Fruit fly (Drosophila melanogaster) whole organism, prepupa: Measurements from ENCODE around the gene milt.

ENCODE experiments used
- Blimp-1 ChIP-seq: fragments of 200-800 bp; sonication (Bioruptor generic); optimal IDR thresholded peaks from 3 replicates; lab custom pipeline; 2017; ENCODE audit warnings: missing biosample characterization, missing genetic modification characterization, mild to moderate bottlenecking, moderate library complexity, missing genetic modification reagents
- CG10669 ChIP-seq: fragments of 200-800 bp; sonication (Bioruptor generic); optimal IDR thresholded peaks from 3 replicates; lab custom pipeline; 2018; ENCODE audit warnings: missing biosample characterization, mild to moderate bottlenecking, missing genetic modification characterization, moderate library complexity
- CG11294 ChIP-seq: fragments of 200-800 bp; sonication (Bioruptor generic); IDR thresholded peaks from 2 replicates; pipeline ENCODE4 v1.3.6; 2022; ENCODE audit warnings: missing biosample characterization, missing genetic modification characterization
- CG11762 ChIP-seq: fragments of 200-800 bp; sonication (Bioruptor generic); optimal IDR thresholded peaks from 3 replicates; lab custom pipeline; 2016; ENCODE audit warnings: missing biosample characterization, missing genetic modification characterization; ENCODE audit not compliant: insufficient read depth
- CG11902 ChIP-seq: fragments of 200-800 bp; sonication (Bioruptor generic); optimal IDR thresholded peaks from 3 replicates; lab custom pipeline; 2016; ENCODE audit warnings: missing biosample characterization, missing genetic modification characterization
- CG15336 ChIP-seq: fragments of 200-800 bp; sonication (Bioruptor generic); IDR thresholded peaks from 2 replicates; pipeline ENCODE4 v1.3.6; 2022; ENCODE audit warnings: missing biosample characterization, missing genetic modification characterization
- CG1621 ChIP-seq: fragments of 200-800 bp; sonication (Bioruptor generic); optimal IDR thresholded peaks from 3 replicates; lab custom pipeline; 2018; ENCODE audit warnings: missing biosample characterization, mild to moderate bottlenecking, missing genetic modification characterization
- CG16779 ChIP-seq: fragments of 200-800 bp; sonication (Bioruptor generic); optimal IDR thresholded peaks from 3 replicates; lab custom pipeline; 2017; ENCODE audit warnings: missing biosample characterization, mild to moderate bottlenecking, missing genetic modification characterization
- CG3032 ChIP-seq: fragments of 200-800 bp; optimal IDR thresholded peaks from 2 replicates; lab custom pipeline; 2019; ENCODE audit warnings: missing biosample characterization, mild to moderate bottlenecking, missing genetic modification characterization, moderate library complexity
- CG31627 ChIP-seq: fragments of 200-800 bp; sonication (Bioruptor generic); optimal IDR thresholded peaks from 3 replicates; lab custom pipeline; 2016; ENCODE audit warnings: missing biosample characterization, missing genetic modification characterization
- CG3919 ChIP-seq: fragments of 200-800 bp; sonication (Bioruptor generic); optimal IDR thresholded peaks from 3 replicates; lab custom pipeline; 2016; ENCODE audit warnings: missing biosample characterization, missing genetic modification characterization
- CG6163 ChIP-seq: fragments of 200-800 bp; sonication (Bioruptor generic); IDR thresholded peaks from 3 replicates; pipeline ENCODE4 v1.3.6; 2022; ENCODE audit warnings: missing biosample characterization, missing genetic modification characterization
- CG6276 ChIP-seq: fragments of 200-800 bp; sonication (Bioruptor generic); optimal IDR thresholded peaks from 2 replicates; lab custom pipeline; 2017; ENCODE audit warnings: missing biosample characterization, mild to moderate bottlenecking, missing genetic modification characterization
- CG6792 ChIP-seq: fragments of 200-800 bp; sonication (Bioruptor generic); optimal IDR thresholded peaks from 3 replicates; lab custom pipeline; 2016; ENCODE audit warnings: missing biosample characterization, missing genetic modification characterization
- CG6808 ChIP-seq: fragments of 200-800 bp; sonication (Bioruptor generic); optimal IDR thresholded peaks from 3 replicates; lab custom pipeline; 2017; ENCODE audit warnings: missing biosample characterization, missing genetic modification characterization, mild to moderate bottlenecking, moderate library complexity, missing genetic modification reagents
- CG7368 ChIP-seq: fragments of 200-800 bp; sonication (Bioruptor generic); optimal IDR thresholded peaks from 3 replicates; lab custom pipeline; 2016; ENCODE audit warnings: missing biosample characterization, missing genetic modification characterization
- CG8119 ChIP-seq: fragments of 200-800 bp; sonication (Bioruptor generic); IDR thresholded peaks from 3 replicates; pipeline ENCODE4 v1.3.6; 2022; ENCODE audit warnings: missing biosample characterization, missing genetic modification characterization
- CG8319 ChIP-seq: fragments of 200-800 bp; sonication (Bioruptor generic); optimal IDR thresholded peaks from 3 replicates; lab custom pipeline; 2016; ENCODE audit warnings: missing biosample characterization, missing genetic modification characterization
- CG8632 ChIP-seq: fragments of 200-800 bp; sonication (Bioruptor generic); optimal IDR thresholded peaks from 3 replicates; lab custom pipeline; 2016; ENCODE audit warnings: missing biosample characterization, missing genetic modification characterization
- CG9139 ChIP-seq: fragments of 200-800 bp; sonication (Bioruptor generic); optimal IDR thresholded peaks from 3 replicates; lab custom pipeline; 2017; ENCODE audit warnings: missing biosample characterization, mild to moderate bottlenecking, missing genetic modification characterization
- Eip75B ChIP-seq: fragments of 200-800 bp; sonication (Bioruptor generic); optimal IDR thresholded peaks from 3 replicates; lab custom pipeline; 2016; ENCODE audit warnings: missing biosample characterization, missing genetic modification characterization
- Eip78C ChIP-seq: fragments of 200-800 bp; sonication (Bioruptor generic); peaks from one replicate; lab custom pipeline; 2016; ENCODE audit warnings: missing biosample characterization, missing genetic modification characterization
- Eip93F ChIP-seq: fragments of 200-800 bp; sonication (Bioruptor generic); optimal IDR thresholded peaks from 2 replicates; lab custom pipeline; 2016; ENCODE audit warnings: missing biosample characterization, mild to moderate bottlenecking, missing genetic modification characterization
- Ets96B ChIP-seq: fragments of 200-800 bp; optimal IDR thresholded peaks from 2 replicates; lab custom pipeline; 2019; ENCODE audit warnings: missing biosample characterization, mild to moderate bottlenecking, missing genetic modification characterization, moderate library complexity
- Gug ChIP-seq: fragments of 200-800 bp; sonication (Bioruptor generic); IDR thresholded peaks from 2 replicates; pipeline ENCODE4 v1.3.6; 2022; ENCODE audit warnings: missing biosample characterization, missing genetic modification characterization
- Hr38 ChIP-seq: sonication (Bioruptor generic); optimal IDR thresholded peaks from 2 replicates; lab custom pipeline; 2016; ENCODE audit warnings: missing biosample characterization, missing genetic modification characterization
- Hr4 ChIP-seq: fragments of 200-800 bp; sonication (Bioruptor generic); optimal IDR thresholded peaks from 3 replicates; lab custom pipeline; 2016; ENCODE audit warnings: missing biosample characterization, missing genetic modification characterization
- Lpt ChIP-seq: fragments of 200-800 bp; sonication (Bioruptor generic); optimal IDR thresholded peaks from 3 replicates; lab custom pipeline; 2016; ENCODE audit warnings: missing biosample characterization, missing genetic modification characterization
- Met ChIP-seq: fragments of 200-800 bp; sonication (Bioruptor generic); optimal IDR thresholded peaks from 3 replicates; lab custom pipeline; 2016; ENCODE audit warnings: missing biosample characterization, missing genetic modification characterization
- Smox ChIP-seq: fragments of 200-800 bp; sonication (Bioruptor generic); optimal IDR thresholded peaks from 3 replicates; lab custom pipeline; 2016; ENCODE audit warnings: missing biosample characterization, missing genetic modification characterization
- Sox102F ChIP-seq: fragments of 200-800 bp; sonication (Bioruptor generic); optimal IDR thresholded peaks from 2 replicates; lab custom pipeline; 2016; ENCODE audit warnings: missing biosample characterization, mild to moderate bottlenecking, missing genetic modification characterization
- Sox14 ChIP-seq: fragments of 200-800 bp; sonication (Bioruptor generic); optimal IDR thresholded peaks from 3 replicates; lab custom pipeline; 2016; ENCODE audit warnings: missing biosample characterization, missing genetic modification characterization
- Sox15 ChIP-seq: fragments of 200-800 bp; sonication (Bioruptor generic); optimal IDR thresholded peaks from 3 replicates; lab custom pipeline; 2016; ENCODE audit warnings: missing biosample characterization, missing genetic modification characterization
- cyc ChIP-seq: fragments of 200-800 bp; sonication (Bioruptor generic); optimal IDR thresholded peaks from 3 replicates; lab custom pipeline; 2016; ENCODE audit warnings: missing biosample characterization, missing genetic modification characterization
- dac ChIP-seq: fragments of 200-800 bp; sonication (Bioruptor generic); optimal IDR thresholded peaks from 2 replicates; lab custom pipeline; 2017; ENCODE audit warnings: missing biosample characterization, mild to moderate bottlenecking, missing genetic modification characterization
- dsx ChIP-seq: fragments of 200-800 bp; optimal IDR thresholded peaks from 3 replicates; lab custom pipeline; 2019; ENCODE audit warnings: missing biosample characterization, mild to moderate bottlenecking, missing genetic modification characterization, moderate library complexity; ENCODE audit not compliant: poor library complexity, severe bottlenecking
- eg ChIP-seq: fragments of 200-800 bp; sonication (Bioruptor generic); IDR thresholded peaks from 3 replicates; pipeline ENCODE4 v1.3.6; 2022; ENCODE audit warnings: missing biosample characterization, missing genetic modification characterization
- esn ChIP-seq: fragments of 200-800 bp; sonication (Bioruptor generic); optimal IDR thresholded peaks from 2 replicates; lab custom pipeline; 2016; ENCODE audit warnings: missing biosample characterization, mild to moderate bottlenecking, missing genetic modification characterization, moderate library complexity
- fd59A ChIP-seq: fragments of 200-800 bp; sonication (Bioruptor generic); optimal IDR thresholded peaks from 2 replicates; lab custom pipeline; 2017; ENCODE audit warnings: missing biosample characterization, mild to moderate bottlenecking, missing genetic modification characterization, missing genetic modification reagents
- fd85E ChIP-seq: fragments of 200-800 bp; sonication (Bioruptor generic); optimal IDR thresholded peaks from 3 replicates; lab custom pipeline; 2016; ENCODE audit warnings: missing biosample characterization, missing genetic modification characterization
- fkh ChIP-seq: fragments of 200-800 bp; sonication (Bioruptor generic); optimal IDR thresholded peaks from 3 replicates; lab custom pipeline; 2017; ENCODE audit warnings: missing biosample characterization, mild to moderate bottlenecking, missing genetic modification characterization, moderate library complexity
- net ChIP-seq: fragments of 200-800 bp; sonication (Bioruptor generic); optimal IDR thresholded peaks from 3 replicates; lab custom pipeline; 2016; ENCODE audit warnings: missing biosample characterization, missing genetic modification characterization
- spab ChIP-seq: fragments of 200-800 bp; sonication (Bioruptor generic); optimal IDR thresholded peaks from 2 replicates; lab custom pipeline; 2017; ENCODE audit warnings: missing biosample characterization, mild to moderate bottlenecking, missing genetic modification characterization, missing genetic modification reagents
- ss ChIP-seq, 2 experiments: fragments of 200-800 bp; sonication (Bioruptor generic); optimal IDR thresholded peaks; 2 replicates in 1 of 2; 3 replicates in 1 of 2; lab custom pipeline; 2017 to 2018; ENCODE audit warnings: mild to moderate bottlenecking in 2 of 2, missing biosample characterization in 2 of 2, missing genetic modification characterization in 2 of 2, moderate library complexity in 1 of 2
- topi ChIP-seq: fragments of 200-800 bp; sonication (Bioruptor generic); optimal IDR thresholded peaks from 3 replicates; lab custom pipeline; 2016; ENCODE audit warnings: missing biosample characterization, missing genetic modification characterization
- vri ChIP-seq: fragments of 200-800 bp; sonication (Bioruptor generic); optimal IDR thresholded peaks from 3 replicates; lab custom pipeline; 2016; ENCODE audit warnings: missing biosample characterization, mild to moderate bottlenecking, missing genetic modification characterization

The milt gene

DNA sequence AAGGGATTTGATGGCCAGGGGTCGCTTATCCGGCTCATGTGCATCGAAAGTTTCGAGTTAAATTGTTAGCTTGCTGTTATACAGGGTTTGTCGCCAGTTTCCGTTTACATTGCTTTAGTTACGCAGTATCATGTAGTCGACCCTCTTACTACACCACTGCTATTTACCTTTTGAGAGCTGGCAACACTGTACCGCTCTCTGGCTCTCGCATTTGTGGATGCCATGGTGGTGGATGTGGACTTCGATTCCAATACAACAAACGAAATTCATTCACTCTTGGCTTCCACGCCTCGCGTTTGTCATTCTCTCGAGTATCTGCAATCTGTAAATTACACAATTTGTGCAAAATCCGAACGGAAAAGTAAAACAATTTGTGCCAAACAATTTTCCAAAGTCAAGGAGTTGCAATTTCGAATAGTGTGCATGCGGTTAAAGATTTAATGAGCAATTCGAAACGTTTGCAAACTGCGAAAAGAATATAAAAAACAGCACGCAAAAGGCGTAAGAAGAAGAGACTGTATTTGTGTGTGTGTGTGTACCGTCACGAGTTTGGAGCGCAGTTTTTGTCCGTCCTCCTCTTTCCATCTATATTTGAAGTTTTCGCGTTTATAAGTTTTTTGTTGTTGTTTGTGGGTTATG lies 11.5 kb downstream of the milt start (continued):
- TF ChIP-seq ss (GFP tag; optimal IDR thresholded peaks at IDR 0.05; lab: Kevin White, UChicago) (peak; percentile 42 to 68), fd59A (GFP tag; lab: Kevin White, UChicago) (no peak), Hr4 (GFP tag; lab: Kevin White, UChicago) (peak; percentile 18), CG11762 (GFP tag; lab: Kevin White, UChicago) (no peak), CG16779 (tag; lab: Kevin White, UChicago) (peak; percentile 69), Smox (no peak), spab (GFP tag; lab: Kevin White, UChicago) (peak; percentile 2), CG11902 (GFP tag; lab: Kevin White, UChicago) (no peak), CG6163 (GFP tag; lab: Robert Waterston, UW) (peak; percentile 37; the same call in 1 of the 3 replicates), CG7368 (GFP tag; lab: Kevin White, UChicago) (no peak), CG8319 (GFP tag; lab: Kevin White, UChicago) (no peak), Met (GFP tag; lab: Kevin White, UChicago) (no peak), Eip93F (GFP tag; lab: Kevin White, UChicago) (peak; percentile 21), Hr38 (GFP tag; lab: Kevin White, UChicago) (no peak), Sox15 (GFP tag; lab: Kevin White, UChicago) (no peak), CG6808 (peak; percentile 55), fkh (GFP tag; lab: Kevin White, UChicago) (peak; percentile 94), Sox14 (GFP tag; lab: Kevin White, UChicago) (peak; percentile 26), net (GFP tag; lab: Kevin White, UChicago) (no peak), CG8632 (no peak), esn (GFP tag; lab: Kevin White, UChicago) (peak; percentile 15), CG3032 (tag; lab: Kevin White, UChicago) (no peak), CG9139 (peak; percentile 66), topi (no peak), CG31627 (peak; percentile 5), Lpt (GFP tag; lab: Kevin White, UChicago) (peak; percentile 9), Ets96B (tag; lab: Kevin White, UChicago) (no peak), CG11294 (GFP tag; lab: Robert Waterston, UW) (no peak), Eip78C (peak; percentile 85), CG10669 (GFP tag; lab: Kevin White, UChicago) (peak; percentile 20), vri (GFP tag; lab: Kevin White, UChicago) (peak; percentile 85), cyc (no peak), Blimp-1 (GFP tag; lab: Kevin White, UChicago) (no peak), CG8119 (GFP tag; lab: Robert Waterston, UW) (peak; percentile 41; the same call in 1 of the 3 replicates), fd85E (GFP tag; lab: Kevin White, UChicago) (no peak), CG3919 (GFP tag; lab: Kevin White, UChicago) (peak; percentile 16)
- TF ChIP-seq, all 60 proteins: peak for 28

dm6 chr2L:7049680-7050289 lies 12.2 kb downstream of the milt start:
- TF ChIP-seq topi = no peak
- no peak for TF ChIP-seq Sox15 (GFP tag; lab: Kevin White, UChicago)
- TF ChIP-seq dsx (GFP tag; lab: Kevin White, UChicago) = no peak
- TF ChIP-seq dac = no peak
- peak; percentile 19; the same call in 1 of the 2 replicates for TF ChIP-seq CG15336 (GFP tag; lab: Robert Waterston, UW)
- TF ChIP-seq eg = peak; percentile 60; the same call in 2 of the 3 replicates
- no peak for TF ChIP-seq cyc
- no peak for TF ChIP-seq vri (GFP tag; lab: Kevin White, UChicago)
- no peak for TF ChIP-seq net (GFP tag; lab: Kevin White, UChicago)
- TF ChIP-seq Eip75B (GFP tag; lab: Kevin White, UChicago) = no peak
- TF ChIP-seq CG6276 (GFP tag; lab: Kevin White, UChicago) = peak; percentile 33
- no peak for TF ChIP-seq Eip93F (GFP tag; lab: Kevin White, UChicago)
- no peak for TF ChIP-seq CG6792 (GFP tag; lab: Kevin White, UChicago)
- TF ChIP-seq Smox = no peak
- no peak for TF ChIP-seq Gug (GFP tag; lab: Robert Waterston, UW)
- no peak for TF ChIP-seq Sox102F (GFP tag; lab: Kevin White, UChicago)
- no peak for TF ChIP-seq Met (GFP tag; lab: Kevin White, UChicago)
- no peak for TF ChIP-seq CG11762 (GFP tag; lab: Kevin White, UChicago)
- no peak for TF ChIP-seq esn (GFP tag; lab: Kevin White, UChicago)
- TF ChIP-seq CG8632 = no peak
- no peak for TF ChIP-seq CG8319 (GFP tag; lab: Kevin White, UChicago)
- TF ChIP-seq Lpt (GFP tag; lab: Kevin White, UChicago) = no peak
- no peak for TF ChIP-seq Ets96B (tag; lab: Kevin White, UChicago)
- TF ChIP-seq Eip78C = no peak
- TF ChIP-seq CG6808 = no peak
- no peak for TF ChIP-seq fd59A (GFP tag; lab: Kevin White, UChicago)
- no peak for TF ChIP-seq CG1621
